ENCODE assay signal across 3 fruit fly cellular contexts in the genomic region with DNA sequence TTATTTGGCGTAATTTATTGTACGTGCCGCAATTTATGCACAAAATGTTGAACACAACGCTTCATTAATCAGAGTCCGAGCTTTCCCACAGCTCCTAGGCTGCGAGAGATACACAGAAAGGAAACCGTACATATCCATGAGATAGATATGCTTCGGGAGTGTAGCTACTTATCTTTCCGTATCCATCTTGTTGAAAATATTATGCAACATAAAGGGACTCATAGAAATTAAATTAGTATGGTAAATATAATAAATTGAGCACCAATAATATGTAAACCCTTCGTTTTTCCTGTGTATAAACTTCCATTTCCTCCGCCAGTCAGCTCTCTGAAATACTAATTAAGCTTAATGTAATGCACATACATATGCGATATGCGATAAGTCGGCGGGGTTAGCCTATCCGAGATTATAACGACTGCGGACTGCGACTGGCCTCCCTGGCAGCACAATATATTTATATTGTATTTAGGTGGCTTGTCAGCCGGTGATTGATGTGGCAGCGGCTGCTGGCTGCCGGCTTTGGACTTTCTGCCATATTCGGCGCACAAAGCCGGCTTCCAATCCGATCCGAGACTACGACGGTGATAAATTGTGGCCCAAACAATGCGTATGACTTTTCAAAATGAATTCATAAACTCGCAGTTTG.
TF ChIP-seq lines count a peak whose summit lies in the region.

No protein-coding gene starts in this region.

- TF ChIP-seq CTCF in whole organism, embryonic (GFP tag; optimal IDR thresholded peaks at IDR 0.05; lab: Kevin White, UChicago) = no peak

TF ChIP-seq in whole organism, embryonic, 481 proteins besides CTCF, POLR2A, EP300 and RAD21 (continues in another document):
- TF ChIP-seq CG6813 (GFP tag; optimal IDR thresholded peaks at IDR 0.05; lab: Kevin White, UChicago) (no peak), CG4328 (GFP tag; optimal IDR thresholded peaks at IDR 0.05; lab: Kevin White, UChicago) (no peak), ranshi (GFP tag; IDR thresholded peaks at IDR 0.05; lab: Robert Waterston, UW) (no peak), CG14050 (GFP tag; IDR thresholded peaks at IDR 0.05; lab: Robert Waterston, UW) (no peak), Sox100B (GFP tag; optimal IDR thresholded peaks at IDR 0.05; lab: Kevin White, UChicago) (no peak), lov (optimal IDR thresholded peaks at IDR 0.05; lab: Kevin White, UChicago) (no peak), lov (GFP tag; IDR thresholded peaks at IDR 0.05; lab: Robert Waterston, UW) (no peak), CG8290 (GFP tag; optimal IDR thresholded peaks at IDR 0.05; lab: Kevin White, UChicago) (no peak), CG8290 (tag; optimal IDR thresholded peaks at IDR 0.05; lab: Kevin White, UChicago) (peak in 1 of 2 experiments; percentile 28), CG11504 (tag; optimal IDR thresholded peaks at IDR 0.05; lab: Kevin White, UChicago) (no peak), CG34422 (GFP tag; IDR thresholded peaks at IDR 0.05; lab: Robert Waterston, UW) (no peak), CG1602 (GFP tag; optimal IDR thresholded peaks at IDR 0.05; lab: Kevin White, UChicago) (no peak), CG8944 (GFP tag; optimal IDR thresholded peaks at IDR 0.05; lab: Kevin White, UChicago) (no peak), CG4617 (GFP tag; optimal IDR thresholded peaks at IDR 0.05; lab: Kevin White, UChicago; ENCODE audit: borderline replicate concordance) (no peak), insv (GFP tag; optimal IDR thresholded peaks at IDR 0.05; lab: Kevin White, UChicago) (no peak), CG10543 (GFP tag; optimal IDR thresholded peaks at IDR 0.05; lab: Kevin White, UChicago) (no peak), Hr3 (GFP tag; optimal IDR thresholded peaks at IDR 0.05; lab: Kevin White, UChicago) (no peak), Xrp1 (GFP tag; IDR thresholded peaks at IDR 0.05; lab: Robert Waterston, UW) (0 out of 2 replicates have a peak, but pooled peaks have one; percentile 28), CG12299 (tag; optimal IDR thresholded peaks at IDR 0.05; lab: Kevin White, UChicago) (no peak), CG16863 (GFP tag; optimal IDR thresholded peaks at IDR 0.05; lab: Kevin White, UChicago) (no peak), sima (GFP tag; optimal IDR thresholded peaks at IDR 0.05; lab: Kevin White, UChicago) (no peak), kay (GFP tag; optimal IDR thresholded peaks at IDR 0.05; lab: Kevin White, UChicago) (no peak), vnd (GFP tag; IDR thresholded peaks at IDR 0.05; lab: Robert Waterston, UW; ENCODE audit: partially characterized antibody) (no peak), Opbp (GFP tag; IDR thresholded peaks at IDR 0.05; lab: Robert Waterston, UW; ENCODE audit: partially characterized antibody) (no peak), gro (GFP tag; optimal IDR thresholded peaks at IDR 0.05; lab: Kevin White, UChicago) (no peak), CG4854 (GFP tag; optimal IDR thresholded peaks at IDR 0.05; lab: Kevin White, UChicago) (no peak), CG17361 (GFP tag; IDR thresholded peaks at IDR 0.05; lab: Robert Waterston, UW) (no peak)

TF ChIP-seq in whole organism, prepupa, 60 proteins besides CTCF, POLR2A, EP300 and RAD21 (continues in another document):
- no peak for TF ChIP-seq CG4318 (GFP tag; optimal IDR thresholded peaks at IDR 0.05; lab: Kevin White, UChicago)
- peak; percentile 37 for TF ChIP-seq acj6 (GFP tag; optimal IDR thresholded peaks at IDR 0.05; lab: Kevin White, UChicago)
- no peak for TF ChIP-seq CG1621 (tag; optimal IDR thresholded peaks at IDR 0.05; lab: Kevin White, UChicago)
- TF ChIP-seq Sox15 (GFP tag; optimal IDR thresholded peaks at IDR 0.05; lab: Kevin White, UChicago) = no peak
- TF ChIP-seq lz (GFP tag; optimal IDR thresholded peaks at IDR 0.05; lab: Kevin White, UChicago) = no peak
- TF ChIP-seq CG6808 (GFP tag; optimal IDR thresholded peaks at IDR 0.05; lab: Kevin White, UChicago) = peak; percentile 26
- TF ChIP-seq CG11294 (GFP tag; IDR thresholded peaks at IDR 0.05; lab: Robert Waterston, UW) = no peak
- TF ChIP-seq Sox14 (GFP tag; optimal IDR thresholded peaks at IDR 0.05; lab: Kevin White, UChicago) = peak; percentile 4
- no peak for TF ChIP-seq fd85E (GFP tag; optimal IDR thresholded peaks at IDR 0.05; lab: Kevin White, UChicago)
- TF ChIP-seq CG10669 (GFP tag; optimal IDR thresholded peaks at IDR 0.05; lab: Kevin White, UChicago) = peak; percentile 39
- peak; percentile 85 for TF ChIP-seq Eip78C (GFP tag; lab: Kevin White, UChicago)
- TF ChIP-seq fd59A (GFP tag; optimal IDR thresholded peaks at IDR 0.05; lab: Kevin White, UChicago) = peak; percentile 42
- no peak for TF ChIP-seq dac (GFP tag; optimal IDR thresholded peaks at IDR 0.05; lab: Kevin White, UChicago)
- TF ChIP-seq cyc (GFP tag; optimal IDR thresholded peaks at IDR 0.05; lab: Kevin White, UChicago) = no peak
- TF ChIP-seq CG9139 (GFP tag; optimal IDR thresholded peaks at IDR 0.05; lab: Kevin White, UChicago) = no peak
- no peak for TF ChIP-seq CG11762 (GFP tag; optimal IDR thresholded peaks at IDR 0.05; lab: Kevin White, UChicago; ENCODE audit: insufficient read depth)
- no peak for TF ChIP-seq Ets21C (GFP tag; optimal IDR thresholded peaks at IDR 0.05; lab: Kevin White, UChicago)
- TF ChIP-seq CG6854 (GFP tag; optimal IDR thresholded peaks at IDR 0.05; lab: Kevin White, UChicago) = no peak
- TF ChIP-seq Hr38 (GFP tag; optimal IDR thresholded peaks at IDR 0.05; lab: Kevin White, UChicago) = no peak
- TF ChIP-seq CG11902 (GFP tag; optimal IDR thresholded peaks at IDR 0.05; lab: Kevin White, UChicago) = no peak
- peak; percentile 7 for TF ChIP-seq achi (GFP tag; optimal IDR thresholded peaks at IDR 0.05; lab: Kevin White, UChicago)
- TF ChIP-seq OdsH (GFP tag; optimal IDR thresholded peaks at IDR 0.05; lab: Kevin White, UChicago) = peak; percentile 50
- no peak for TF ChIP-seq CG6276 (GFP tag; optimal IDR thresholded peaks at IDR 0.05; lab: Kevin White, UChicago)
- TF ChIP-seq vri (GFP tag; optimal IDR thresholded peaks at IDR 0.05; lab: Kevin White, UChicago) = no peak
- no peak for TF ChIP-seq CG7368 (GFP tag; optimal IDR thresholded peaks at IDR 0.05; lab: Kevin White, UChicago)
- peak; percentile 29; the same call in 1 of the 2 replicates for TF ChIP-seq CG15336 (GFP tag; IDR thresholded peaks at IDR 0.05; lab: Robert Waterston, UW)
- TF ChIP-seq svp (GFP tag; lab: Kevin White, UChicago) = peak; percentile 45
- no peak for TF ChIP-seq Eip93F (GFP tag; optimal IDR thresholded peaks at IDR 0.05; lab: Kevin White, UChicago)
- no peak for TF ChIP-seq CG6792 (GFP tag; optimal IDR thresholded peaks at IDR 0.05; lab: Kevin White, UChicago)
- peak; percentile 51 for TF ChIP-seq Ets96B (tag; optimal IDR thresholded peaks at IDR 0.05; lab: Kevin White, UChicago)
- no peak for TF ChIP-seq CG16779 (tag; optimal IDR thresholded peaks at IDR 0.05; lab: Kevin White, UChicago)

TF ChIP-seq in whole organism, pupa, 21 proteins besides CTCF, POLR2A, EP300 and RAD21:
- peak; percentile 48 for TF ChIP-seq CG9948 (tag; optimal IDR thresholded peaks at IDR 0.05; lab: Kevin White, UChicago)
- TF ChIP-seq Snoo (tag; optimal IDR thresholded peaks at IDR 0.05; lab: Kevin White, UChicago) = no peak
- 0 out of 3 replicates have a peak, but pooled peaks have one; percentile 35 for TF ChIP-seq fd96Ca (GFP tag; IDR thresholded peaks at IDR 0.05; lab: Robert Waterston, UW)
- TF ChIP-seq CG32121 (GFP tag; IDR thresholded peaks at IDR 0.05; lab: Robert Waterston, UW) = 0 out of 2 replicates have a peak, but pooled peaks have one; percentile 8
- TF ChIP-seq CG17806 (tag; optimal IDR thresholded peaks at IDR 0.05; lab: Kevin White, UChicago) = peak; percentile 55
- no peak for TF ChIP-seq D1 (tag; optimal IDR thresholded peaks at IDR 0.05; lab: Kevin White, UChicago)
- peak; percentile 56 for TF ChIP-seq CG14655 (GFP tag; optimal IDR thresholded peaks at IDR 0.05; lab: Kevin White, UChicago)
- TF ChIP-seq CG10348 (GFP tag; IDR thresholded peaks at IDR 0.05; lab: Robert Waterston, UW) = no peak
- peak; percentile 60 for TF ChIP-seq CG8159 (tag; optimal IDR thresholded peaks at IDR 0.05; lab: Kevin White, UChicago)
- peak; percentile 43; the same call in 1 of the 3 replicates for TF ChIP-seq CG4496 (GFP tag; IDR thresholded peaks at IDR 0.05; lab: Robert Waterston, UW)
- TF ChIP-seq Pif1B (GFP tag; optimal IDR thresholded peaks at IDR 0.05; lab: Kevin White, UChicago) = no peak
- TF ChIP-seq Ets98B (GFP tag; IDR thresholded peaks at IDR 0.05; lab: Robert Waterston, UW) = peak; percentile 66
- TF ChIP-seq EcR (GFP tag; optimal IDR thresholded peaks at IDR 0.05; lab: Kevin White, UChicago) = no peak
- TF ChIP-seq Pif1A (GFP tag; optimal IDR thresholded peaks at IDR 0.05; lab: Kevin White, UChicago) = no peak
- peak; percentile 40 for TF ChIP-seq CG8301 (tag; optimal IDR thresholded peaks at IDR 0.05; lab: Kevin White, UChicago)
- TF ChIP-seq gl (tag; optimal IDR thresholded peaks at IDR 0.05; lab: Kevin White, UChicago) = no peak
- no peak for TF ChIP-seq rn (GFP tag; IDR thresholded peaks at IDR 0.05; lab: Robert Waterston, UW)
- TF ChIP-seq CG13204 (GFP tag; optimal IDR thresholded peaks at IDR 0.05; lab: Kevin White, UChicago) = no peak
- peak; percentile 43 for TF ChIP-seq CG15710 (tag; optimal IDR thresholded peaks at IDR 0.05; lab: Kevin White, UChicago)
- peak; percentile 31 for TF ChIP-seq CG34367 (tag; optimal IDR thresholded peaks at IDR 0.05; lab: Kevin White, UChicago)
- 0 out of 2 replicates have a peak, but pooled peaks have one; percentile 10 for TF ChIP-seq CG12605 (GFP tag; IDR thresholded peaks at IDR 0.05; lab: Robert Waterston, UW)
